Fruit fly (Drosophila melanogaster) whole organism, wandering third instar larva: ENCODE results near the gene Lrch.
A peak's percentile ranks its signal among the peaks of the same experiment; 100 is the strongest.

Experiments
- Abd-B ChIP-seq: fragments of >200 bp; optimal IDR thresholded peaks from 2 replicates; lab custom pipeline; 2017; ENCODE audit warnings: missing biosample characterization, missing genetic modification characterization
- CG32264 ChIP-seq: fragments of 200-800 bp; sonication (Bioruptor generic); optimal IDR thresholded peaks from 2 replicates; lab custom pipeline; 2016; ENCODE audit warnings: missing biosample characterization, missing genetic modification characterization
- CG9705 ChIP-seq: fragments of 200-800 bp; sonication (Bioruptor generic); optimal IDR thresholded peaks from 2 replicates; lab custom pipeline; 2018; ENCODE audit warnings: missing biosample characterization, mild to moderate bottlenecking, missing genetic modification characterization
- CrebA ChIP-seq: fragments of 200-800 bp; sonication (Bioruptor generic); optimal IDR thresholded peaks from 2 replicates; lab custom pipeline; 2016; ENCODE audit warnings: missing biosample characterization, mild to moderate bottlenecking, missing genetic modification characterization, borderline replicate concordance
- Dfd ChIP-seq: fragments of >200 bp; optimal IDR thresholded peaks from 2 replicates; lab custom pipeline; 2017; ENCODE audit warnings: missing biosample characterization, missing genetic modification characterization
- Dif ChIP-seq: fragments of 200-275, 200-300 bp; sonication (Bioruptor generic); optimal IDR thresholded peaks from 2 replicates; lab custom pipeline; 2018; ENCODE audit warnings: missing biosample characterization, missing genetic modification characterization; ENCODE audit not compliant: partially characterized antibody
- GATAd ChIP-seq: sonication (Bioruptor generic); optimal IDR thresholded peaks from 2 replicates; lab custom pipeline; 2016; ENCODE audit warnings: missing biosample characterization, missing genetic modification characterization
- HLH106 ChIP-seq: fragments of 200-800 bp; optimal IDR thresholded peaks from 3 replicates; lab custom pipeline; 2019; ENCODE audit warnings: missing biosample characterization, mild to moderate bottlenecking, missing genetic modification characterization, moderate library complexity
- Hnf4 ChIP-seq: fragments of 200-800 bp; sonication (Bioruptor generic); optimal IDR thresholded peaks from 2 replicates; lab custom pipeline; 2016; ENCODE audit warnings: missing biosample characterization, mild to moderate bottlenecking, missing genetic modification characterization
- Hr78 ChIP-seq: fragments of >200 bp; optimal IDR thresholded peaks from 2 replicates; lab custom pipeline; 2017; ENCODE audit warnings: missing biosample characterization, missing genetic modification characterization
- Hr83 ChIP-seq: fragments of 200-300 bp; sonication (Bioruptor generic); optimal IDR thresholded peaks from 2 replicates; lab custom pipeline; 2016; ENCODE audit warnings: missing biosample characterization, mild to moderate bottlenecking, missing genetic modification characterization, moderate library complexity; ENCODE audit not compliant: poor library complexity, severe bottlenecking
- Jra ChIP-seq: sonication (Bioruptor generic); optimal IDR thresholded peaks from 2 replicates; lab custom pipeline; 2016; ENCODE audit warnings: missing biosample characterization, missing genetic modification characterization
- Mio ChIP-seq: sonication (Bioruptor generic); optimal IDR thresholded peaks from 2 replicates; lab custom pipeline; 2016; ENCODE audit warnings: missing biosample characterization, missing genetic modification characterization
- Myc ChIP-seq: fragments of >200 bp; optimal IDR thresholded peaks from 2 replicates; lab custom pipeline; 2017
- N ChIP-seq: fragments of >200 bp; optimal IDR thresholded peaks from 2 replicates; lab custom pipeline; 2018; ENCODE audit warnings: missing biosample characterization, missing external identifiers, missing genetic modification characterization
- OdsH ChIP-seq: fragments of 200-800 bp; sonication (Bioruptor generic); optimal IDR thresholded peaks from 2 replicates; lab custom pipeline; 2016; ENCODE audit warnings: missing biosample characterization, mild to moderate bottlenecking, missing genetic modification characterization
- Rel ChIP-seq, 2 experiments: fragments of 200-800 bp; sonication (Bioruptor generic) in 1 of 2; optimal IDR thresholded peaks; 2 replicates in 1 of 2; 3 replicates in 1 of 2; lab custom pipeline; 2016 to 2019; ENCODE audit warnings: mild to moderate bottlenecking in 2 of 2, missing biosample characterization in 2 of 2, missing genetic modification characterization in 2 of 2, moderate library complexity in 1 of 2
- Sp1 ChIP-seq: fragments of 200-800 bp; sonication (Bioruptor generic); optimal IDR thresholded peaks from 3 replicates; lab custom pipeline; 2019; ENCODE audit warnings: missing biosample characterization, mild to moderate bottlenecking, missing genetic modification characterization, moderate library complexity
- Vsx2 ChIP-seq: fragments of 200-300, 225-300 bp; sonication (Bioruptor generic); optimal IDR thresholded peaks from 2 replicates; lab custom pipeline; 2018; ENCODE audit warnings: missing biosample characterization, missing genetic modification characterization; ENCODE audit not compliant: partially characterized antibody
- br ChIP-seq: fragments of 200-800 bp; sonication (Bioruptor generic); optimal IDR thresholded peaks from 2 replicates; lab custom pipeline; 2016; ENCODE audit warnings: missing biosample characterization, missing genetic modification characterization
- brk ChIP-seq: fragments of 200-800 bp; sonication (Bioruptor generic); optimal IDR thresholded peaks from 2 replicates; lab custom pipeline; 2016; ENCODE audit warnings: missing biosample characterization, mild to moderate bottlenecking, missing genetic modification characterization
- dl ChIP-seq, 2 experiments: fragments of 175-275, 200-275 bp in 1 of 2; fragments of 200-275 bp in 1 of 2; sonication (Bioruptor generic); optimal IDR thresholded peaks; lab custom pipeline; 2018; ENCODE audit warnings: mild to moderate bottlenecking in 2 of 2, missing biosample characterization in 2 of 2, missing genetic modification characterization in 2 of 2, moderate library complexity in 2 of 2; ENCODE audit not compliant: partially characterized antibody in 2 of 2, insufficient read depth in 1 of 2
- dmrt93B ChIP-seq: fragments of 200-800 bp; sonication (Bioruptor generic); optimal IDR thresholded peaks from 2 replicates; lab custom pipeline; 2018; ENCODE audit warnings: missing biosample characterization, mild to moderate bottlenecking, missing genetic modification characterization
- dsf ChIP-seq: sonication (Bioruptor generic); optimal IDR thresholded peaks from 2 replicates; lab custom pipeline; 2016; ENCODE audit warnings: missing biosample characterization, missing genetic modification characterization, borderline replicate concordance
- ey ChIP-seq: fragments of 200-800 bp; sonication (Bioruptor generic); optimal IDR thresholded peaks from 2 replicates; lab custom pipeline; 2016; ENCODE audit warnings: missing biosample characterization, missing genetic modification characterization
- foxo ChIP-seq, 2 experiments: fragments of 200-800 bp; sonication (Bioruptor generic); optimal IDR thresholded peaks; 2 replicates in 1 of 2; 3 replicates in 1 of 2; lab custom pipeline; 2016 to 2017; ENCODE audit warnings: missing biosample characterization in 2 of 2, missing genetic modification characterization in 2 of 2
- fru ChIP-seq: fragments of 200-800 bp; sonication (Bioruptor generic); optimal IDR thresholded peaks from 3 replicates; lab custom pipeline; 2016; ENCODE audit warnings: missing biosample characterization, mild to moderate bottlenecking, missing genetic modification characterization
- h ChIP-seq: fragments of 200-800 bp; sonication (Bioruptor generic); optimal IDR thresholded peaks from 3 replicates; lab custom pipeline; 2016; ENCODE audit warnings: missing biosample characterization, mild to moderate bottlenecking, missing genetic modification characterization
- jim ChIP-seq: fragments of 175-275, 200-325 bp; sonication (Bioruptor generic); optimal IDR thresholded peaks from 2 replicates; lab custom pipeline; 2016; ENCODE audit warnings: missing biosample characterization, mild to moderate bottlenecking, missing genetic modification characterization
- lola ChIP-seq: fragments of >200 bp; optimal IDR thresholded peaks from 2 replicates; lab custom pipeline; 2017; ENCODE audit warnings: missing biosample characterization, missing genetic modification characterization
- pan ChIP-seq: fragments of >200 bp; optimal IDR thresholded peaks from 2 replicates; lab custom pipeline; 2017
- psq ChIP-seq: fragments of 200-800 bp; sonication (Bioruptor generic); optimal IDR thresholded peaks from 3 replicates; lab custom pipeline; 2017; ENCODE audit warnings: missing biosample characterization, mild to moderate bottlenecking, missing genetic modification characterization, moderate library complexity
- rgr ChIP-seq: fragments of 200-800 bp; sonication (Bioruptor generic); optimal IDR thresholded peaks from 3 replicates; lab custom pipeline; 2016; ENCODE audit warnings: missing biosample characterization, mild to moderate bottlenecking, missing genetic modification characterization
- sage ChIP-seq: fragments of 200-800 bp; sonication (Bioruptor generic); optimal IDR thresholded peaks from 2 replicates; lab custom pipeline; 2016; ENCODE audit warnings: missing biosample characterization, mild to moderate bottlenecking, missing genetic modification characterization
- sv ChIP-seq: fragments of 200-800 bp; sonication (Bioruptor generic); optimal IDR thresholded peaks from 3 replicates; lab custom pipeline; 2016; ENCODE audit warnings: missing biosample characterization, missing genetic modification characterization
- tai ChIP-seq: sonication (Bioruptor generic); optimal IDR thresholded peaks from 2 replicates; lab custom pipeline; 2016; ENCODE audit warnings: missing biosample characterization, missing genetic modification characterization
- usp ChIP-seq: fragments of >200 bp; optimal IDR thresholded peaks from 2 replicates; lab custom pipeline; 2017; ENCODE audit warnings: missing biosample characterization, missing genetic modification characterization
- woc ChIP-seq: sonication (Bioruptor generic); optimal IDR thresholded peaks from 2 replicates; lab custom pipeline; 2016; ENCODE audit warnings: missing biosample characterization, mild to moderate bottlenecking, missing genetic modification characterization

Lrch gene

dm6 chr2L:17379844-17380243 lies 4.1 kb downstream of the Lrch start:
- no peak for TF ChIP-seq tai (GFP tag; lab: Kevin White, UChicago)
- peak; percentile 21 for TF ChIP-seq sv (GFP tag; lab: Kevin White, UChicago)
- TF ChIP-seq psq, result no peak
- no peak for TF ChIP-seq Mio (GFP tag; lab: Kevin White, UChicago)
- TF ChIP-seq brk, result no peak
- TF ChIP-seq Hr83 (GFP tag; lab: Kevin White, UChicago), result peak; percentile 26
- no peak for TF ChIP-seq CG32264 (GFP tag; lab: Kevin White, UChicago)
- no peak for TF ChIP-seq dl (GFP tag; optimal IDR thresholded peaks at IDR 0.05; lab: Kevin White, UChicago; ENCODE audit: insufficient read depth in 1 of 2, partially characterized antibody in 2 of 2)
- no peak for TF ChIP-seq CG9705 (GFP tag; lab: Kevin White, UChicago)
- no peak for TF ChIP-seq CrebA
- TF ChIP-seq foxo (GFP tag; optimal IDR thresholded peaks at IDR 0.05; lab: Kevin White, UChicago), result no peak
- no peak for TF ChIP-seq Abd-B (GFP tag; lab: Kevin White, UChicago)
- no peak for TF ChIP-seq Vsx2 (GFP tag; lab: Kevin White, UChicago)

dm6 chr2L:17378767-17379301 lies 5.1 kb downstream of the Lrch start:
- TF ChIP-seq fru (GFP tag; lab: Kevin White, UChicago) (peak; percentile 78), HLH106 (tag; lab: Kevin White, UChicago) (peak; percentile 70), sage (GFP tag; lab: Kevin White, UChicago) (no peak), rgr (GFP tag; lab: Kevin White, UChicago) (peak; percentile 74), ey (GFP tag; lab: Kevin White, UChicago) (peak; percentile 71), CG32264 (GFP tag; lab: Kevin White, UChicago) (peak; percentile 12), CrebA (no peak), woc (GFP tag; lab: Kevin White, UChicago) (no peak), Rel (GFP tag; optimal IDR thresholded peaks at IDR 0.05; lab: Kevin White, UChicago) (no peak), Rel (tag; optimal IDR thresholded peaks at IDR 0.05; lab: Kevin White, UChicago) (no peak), h (GFP tag; lab: Kevin White, UChicago) (peak; percentile 62), lola (GFP tag; lab: Kevin White, UChicago) (no peak), GATAd (GFP tag; lab: Kevin White, UChicago) (no peak), dmrt93B (GFP tag; lab: Kevin White, UChicago) (peak; percentile 10), Abd-B (GFP tag; lab: Kevin White, UChicago) (no peak), Vsx2 (GFP tag; lab: Kevin White, UChicago) (no peak), CG9705 (GFP tag; lab: Kevin White, UChicago) (no peak), Dfd (GFP tag; lab: Kevin White, UChicago) (no peak), usp (GFP tag; lab: Kevin White, UChicago) (no peak), sv (GFP tag; lab: Kevin White, UChicago) (peak; percentile 91), jim (GFP tag; lab: Kevin White, UChicago) (no peak), Myc (lab: Kevin White, UChicago) (no peak), Hr83 (GFP tag; lab: Kevin White, UChicago) (peak; percentile 76), psq (peak; percentile 60), Mio (GFP tag; lab: Kevin White, UChicago) (no peak), tai (GFP tag; lab: Kevin White, UChicago) (peak; percentile 55), Sp1 (GFP tag; lab: Kevin White, UChicago) (peak; percentile 57), Hr78 (GFP tag; lab: Kevin White, UChicago) (no peak), dsf (no peak), pan (lab: Kevin White, UChicago) (no peak), OdsH (GFP tag; lab: Kevin White, UChicago) (peak; percentile 66), br (GFP tag; lab: Kevin White, UChicago) (peak; percentile 64), brk (no peak), Jra (peak; percentile 54), Hnf4 (GFP tag; lab: Kevin White, UChicago) (peak; percentile 79), foxo (GFP tag; optimal IDR thresholded peaks at IDR 0.05; lab: Kevin White, UChicago) (peak in 1 of 2 experiments; percentile 69), N (GFP tag; lab: Kevin White, UChicago) (no peak), Dif (no peak), dl (GFP tag; optimal IDR thresholded peaks at IDR 0.05; lab: Kevin White, UChicago; ENCODE audit: insufficient read depth in 1 of 2, partially characterized antibody in 2 of 2) (no peak)
